Worm (Caenorhabditis elegans) whole organism, L4 larva: ENCODE measurements around the gene ace-3.

Source experiments
- F10B5.3 ChIP-seq: sonication (generic microtip); optimal IDR thresholded peaks from 2 replicates; lab custom pipeline; 2016; ENCODE audit warnings: mild to moderate bottlenecking, missing genetic modification characterization, missing compliant biosample characterization
- F37D6.2 ChIP-seq: sonication (generic microtip); optimal IDR thresholded peaks from 2 replicates; lab custom pipeline; 2016; ENCODE audit warnings: mild to moderate bottlenecking, missing genetic modification characterization, missing compliant biosample characterization
- F49E8.2 ChIP-seq: sonication (generic microtip); optimal IDR thresholded peaks from 2 replicates; lab custom pipeline; 2016; ENCODE audit warnings: missing compliant biosample characterization, mild to moderate bottlenecking, missing genetic modification characterization, borderline replicate concordance
- R02D3.7 ChIP-seq: fragments of 150-350 bp; sonication (generic microtip); optimal IDR thresholded peaks from 3 replicates; lab custom pipeline; 2014; ENCODE audit warnings: missing biosample characterization, missing genetic modification characterization
- T20F7.1 ChIP-seq: fragments of 200-800 bp; sonication (Bioruptor generic); optimal IDR thresholded peaks from 2 replicates; lab custom pipeline; 2018; ENCODE audit warnings: mild to moderate bottlenecking, missing genetic modification characterization, missing compliant biosample characterization
- T26A8.4 ChIP-seq: fragments of 200-800 bp; sonication (Bioruptor generic); IDR thresholded peaks from 2 replicates; pipeline ENCODE4 v1.3.6; 2022; ENCODE audit warnings: missing genetic modification characterization, missing compliant biosample characterization
- Y48G9A.11 ChIP-seq: fragments of 200-800 bp; sonication (Bioruptor generic); IDR thresholded peaks from 2 replicates; pipeline ENCODE4 v1.3.6; 2022; ENCODE audit warnings: missing genetic modification reagents, missing genetic modification characterization, missing compliant biosample characterization
- Y5F2A.4 ChIP-seq: fragments of 200-800 bp; sonication (Bioruptor generic); optimal IDR thresholded peaks from 2 replicates; lab custom pipeline; 2018; ENCODE audit warnings: mild to moderate bottlenecking, missing genetic modification characterization, missing compliant biosample characterization
- Y75B8A.6 ChIP-seq: fragments of 200-800 bp; sonication (Bioruptor generic); IDR thresholded peaks from 2 replicates; pipeline ENCODE4 v1.3.6; 2022; ENCODE audit warnings: missing genetic modification reagents, missing genetic modification characterization, missing compliant biosample characterization
- ZK337.2 ChIP-seq: fragments of 200-800 bp; sonication (Bioruptor generic); IDR thresholded peaks from 2 replicates; pipeline ENCODE4 v1.3.6; 2022; ENCODE audit warnings: missing genetic modification reagents, missing genetic modification characterization, missing compliant biosample characterization
- aly-2 ChIP-seq: sonication (generic microtip); optimal IDR thresholded peaks from 2 replicates; lab custom pipeline; 2018; ENCODE audit warnings: missing biosample characterization, missing genetic modification characterization
- ceh-62 ChIP-seq: sonication (generic microtip); optimal IDR thresholded peaks from 2 replicates; lab custom pipeline; 2017; ENCODE audit warnings: missing biosample characterization, missing genetic modification characterization
- daf-16 ChIP-seq, 3 experiments: sonication (generic microtip); optimal IDR thresholded peaks; 2 replicates each; lab custom pipeline; 2016 to 2017; ENCODE audit warnings: missing genetic modification characterization in 3 of 3, missing genetic modification reagents in 3 of 3, mild to moderate bottlenecking in 2 of 3, missing compliant biosample characterization in 2 of 3, missing biosample characterization in 1 of 3, moderate library complexity in 1 of 3
- daf-8 ChIP-seq: fragments of 200-800 bp; sonication (Bioruptor generic); IDR thresholded peaks from 2 replicates; pipeline ENCODE4 v1.3.6; 2022; ENCODE audit warnings: missing genetic modification characterization, missing compliant biosample characterization
- dpl-1 ChIP-seq: fragments of 150-350 bp; optimal IDR thresholded peaks from 2 replicates; lab custom pipeline; 2014; ENCODE audit warnings: missing biosample characterization, missing genetic modification reagents, missing genetic modification characterization
- gei-8 ChIP-seq: fragments of 200-800 bp; sonication (Bioruptor generic); optimal IDR thresholded peaks from 2 replicates; lab custom pipeline; 2018; ENCODE audit warnings: mild to moderate bottlenecking, missing genetic modification characterization, missing compliant biosample characterization
- lim-7 ChIP-seq: fragments of 200-800 bp; sonication (Bioruptor generic); IDR thresholded peaks from 2 replicates; pipeline ENCODE4 v1.3.6; 2022; ENCODE audit warnings: missing genetic modification characterization, missing compliant biosample characterization
- lin-13 ChIP-seq: fragments of 150-350 bp; optimal IDR thresholded peaks from 2 replicates; lab custom pipeline; 2014; ENCODE audit warnings: missing biosample characterization, missing genetic modification reagents, missing genetic modification characterization
- lin-15B ChIP-seq: fragments of 150-350 bp; sonication (generic microtip); optimal IDR thresholded peaks from 3 replicates; lab custom pipeline; 2014; ENCODE audit warnings: missing biosample characterization, missing genetic modification characterization
- lin-29 ChIP-seq: fragments of 200-800 bp; sonication (Bioruptor generic); IDR thresholded peaks from 2 replicates; pipeline ENCODE4 v1.3.6; 2022; ENCODE audit warnings: missing genetic modification reagents, missing genetic modification characterization, missing compliant biosample characterization
- lin-38 ChIP-seq: fragments of 200-800 bp; sonication (Bioruptor generic); IDR thresholded peaks from 2 replicates; pipeline ENCODE4 v1.3.6; 2022; ENCODE audit warnings: missing genetic modification reagents, missing genetic modification characterization, missing compliant biosample characterization
- lir-3 ChIP-seq: sonication (generic microtip); optimal IDR thresholded peaks from 2 replicates; lab custom pipeline; 2016; ENCODE audit warnings: mild to moderate bottlenecking, missing genetic modification characterization, missing compliant biosample characterization
- lsy-2 ChIP-seq, 2 experiments: fragments of 150-350 bp in 1 of 2; sonication (generic microtip) in 1 of 2; optimal IDR thresholded peaks; 2 replicates each; lab custom pipeline; 2014 to 2017; ENCODE audit warnings: missing biosample characterization in 2 of 2, missing genetic modification characterization in 2 of 2
- madf-5 ChIP-seq, 2 experiments: fragments of 200-800 bp; sonication (Bioruptor generic); IDR thresholded peaks; 2 replicates each; pipeline ENCODE4 v1.3.6; 2022; ENCODE audit warnings: missing compliant biosample characterization in 2 of 2, missing genetic modification characterization in 2 of 2
- madf-9 ChIP-seq: fragments of 200-800 bp; sonication (Bioruptor generic); conservative IDR thresholded peaks from 2 replicates; pipeline ENCODE4 v1.3.6; 2022; ENCODE audit warnings: missing genetic modification reagents, missing genetic modification characterization, missing compliant biosample characterization
- mep-1 ChIP-seq: fragments of 150-350 bp; sonication (generic microtip); optimal IDR thresholded peaks from 3 replicates; lab custom pipeline; 2014; ENCODE audit warnings: missing biosample characterization, missing genetic modification characterization
- mes-2 ChIP-seq: sonication (generic microtip); optimal IDR thresholded peaks from 2 replicates; lab custom pipeline; 2016; ENCODE audit warnings: missing genotype, mild to moderate bottlenecking, missing genetic modification characterization, missing compliant biosample characterization; ENCODE audit not compliant: poor library complexity, severe bottlenecking
- nhr-102 ChIP-seq: sonication (generic microtip); optimal IDR thresholded peaks from 2 replicates; lab custom pipeline; 2016; ENCODE audit warnings: mild to moderate bottlenecking, missing genetic modification characterization, moderate library complexity, missing compliant biosample characterization
- nhr-237 ChIP-seq: sonication (generic microtip); optimal IDR thresholded peaks from 2 replicates; lab custom pipeline; 2017; ENCODE audit warnings: missing biosample characterization, missing genetic modification characterization
- nhr-25 ChIP-seq: sonication (generic microtip); optimal IDR thresholded peaks from 2 replicates; lab custom pipeline; 2017; ENCODE audit warnings: missing genetic modification characterization, mild to moderate bottlenecking, missing compliant biosample characterization, antibody characterized with exemption, moderate library complexity, borderline replicate concordance; ENCODE audit not compliant: insufficient read depth
- nhr-28 ChIP-seq: fragments of 150-350 bp; optimal IDR thresholded peaks from 2 replicates; lab custom pipeline; 2014; ENCODE audit warnings: missing biosample characterization, missing genetic modification characterization
- nhr-41 ChIP-seq: fragments of 200-800 bp; sonication (Bioruptor generic); IDR thresholded peaks from 2 replicates; pipeline ENCODE4 v1.3.6; 2022; ENCODE audit warnings: missing genetic modification reagents, missing genetic modification characterization, missing compliant biosample characterization
- nhr-42 ChIP-seq: fragments of 200-800 bp; sonication (Bioruptor generic); IDR thresholded peaks from 2 replicates; pipeline ENCODE4 v1.3.6; 2022; ENCODE audit warnings: missing genetic modification characterization, missing compliant biosample characterization
- nhr-48 ChIP-seq: sonication (generic microtip); optimal IDR thresholded peaks from 2 replicates; lab custom pipeline; 2016; ENCODE audit warnings: mild to moderate bottlenecking, missing genetic modification characterization, missing compliant biosample characterization
- nhr-6 ChIP-seq: fragments of 150-350 bp; optimal IDR thresholded peaks from 2 replicates; lab custom pipeline; 2014; ENCODE audit warnings: missing biosample characterization, missing genetic modification characterization
- nhr-76 ChIP-seq: fragments of 150-350 bp; optimal IDR thresholded peaks from 2 replicates; lab custom pipeline; 2014; ENCODE audit warnings: missing biosample characterization, missing genetic modification characterization
- php-3 ChIP-seq: fragments of 200-800 bp; sonication (Bioruptor generic); IDR thresholded peaks from 2 replicates; pipeline ENCODE4 v1.3.6; 2022; ENCODE audit warnings: missing genetic modification reagents, missing genetic modification characterization, missing compliant biosample characterization
- set-16 ChIP-seq: fragments of 200-800 bp; sonication (Bioruptor generic); IDR thresholded peaks from 2 replicates; pipeline ENCODE4 v1.3.6; 2022; ENCODE audit warnings: missing genetic modification reagents, missing genetic modification characterization, missing compliant biosample characterization
- snpc-1.2 ChIP-seq: fragments of 200-800 bp; sonication (Bioruptor generic); IDR thresholded peaks from 2 replicates; pipeline ENCODE4 v1.3.6; 2022; ENCODE audit warnings: missing genetic modification reagents, missing genetic modification characterization, missing compliant biosample characterization
- spr-1 ChIP-seq: sonication (generic microtip); optimal IDR thresholded peaks from 2 replicates; lab custom pipeline; 2016; ENCODE audit warnings: mild to moderate bottlenecking, missing genetic modification characterization, missing compliant biosample characterization
- spr-3 ChIP-seq: fragments of 200-800 bp; sonication (Bioruptor generic); optimal IDR thresholded peaks from 2 replicates; lab custom pipeline; 2018; ENCODE audit warnings: mild to moderate bottlenecking, missing genetic modification characterization, missing compliant biosample characterization
- unc-130 ChIP-seq: sonication (generic microtip); optimal IDR thresholded peaks from 2 replicates; lab custom pipeline; 2016; ENCODE audit warnings: missing genetic modification reagents, missing genetic modification characterization, missing compliant biosample characterization
- unc-39 ChIP-seq: sonication (generic microtip); optimal IDR thresholded peaks from 2 replicates; lab custom pipeline; 2017; ENCODE audit warnings: missing biosample characterization, missing genetic modification characterization
- zfp-2 ChIP-seq: sonication (generic microtip); optimal IDR thresholded peaks from 2 replicates; lab custom pipeline; 2016; ENCODE audit warnings: mild to moderate bottlenecking, missing genetic modification characterization, missing compliant biosample characterization
- zfp-3 ChIP-seq: fragments of 200-800 bp; sonication (Bioruptor generic); conservative IDR thresholded peaks from 2 replicates; pipeline ENCODE4 v1.3.6; 2022; ENCODE audit warnings: missing genetic modification reagents, missing genetic modification characterization, missing compliant biosample characterization
- zip-11 ChIP-seq: fragments of 200-800 bp; sonication (Bioruptor generic); IDR thresholded peaks from 2 replicates; pipeline ENCODE4 v1.3.6; 2022; ENCODE audit warnings: missing genetic modification characterization, missing compliant biosample characterization

ace-3 gene

DNA sequence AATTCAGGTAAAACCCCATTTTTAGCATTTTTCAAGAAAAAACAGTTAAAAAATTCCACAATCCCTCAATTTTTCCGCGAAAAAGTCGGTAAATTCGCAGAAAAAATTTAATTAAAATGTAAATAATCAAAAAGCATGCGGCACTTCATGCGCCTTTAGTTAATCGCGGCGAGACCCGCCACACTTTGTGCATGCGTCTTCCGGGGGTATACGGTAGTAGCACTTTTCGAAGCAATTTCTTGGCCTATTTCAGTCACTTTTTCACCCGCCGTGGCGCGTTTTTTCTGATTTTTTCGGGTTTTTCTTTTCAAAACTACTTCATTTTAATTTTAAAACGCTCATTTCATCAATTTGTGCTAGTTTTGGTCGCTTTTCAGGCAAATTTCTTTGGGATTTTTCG lies 41.8 kb downstream of the ace-3 start:
- peak; percentile 49 for TF ChIP-seq F49E8.2 (tag; lab: Kevin White, UChicago)
- no peak for TF ChIP-seq gei-8 (GFP tag; lab: Kevin White, UChicago)
- peak; percentile 58 for TF ChIP-seq unc-130
- peak in 1 of 2 experiments; percentile 25 for TF ChIP-seq lsy-2 (tag; optimal IDR thresholded peaks at IDR 0.05; lab: Kevin White, UChicago)
- no peak for TF ChIP-seq aly-2
- TF ChIP-seq lin-38 (GFP tag; lab: Robert Waterston, UW), result peak; percentile 60
- no peak for TF ChIP-seq php-3 (GFP tag; lab: Robert Waterston, UW)
- peak; percentile 54; the same call in 1 of the 2 replicates for TF ChIP-seq Y48G9A.11
- no peak for TF ChIP-seq Y5F2A.4 (GFP tag; lab: Kevin White, UChicago)
- no peak for TF ChIP-seq nhr-76
- no peak for TF ChIP-seq daf-16 (GFP tag; optimal IDR thresholded peaks at IDR 0.05; lab: Kevin White, UChicago)
- TF ChIP-seq daf-16 (tag; optimal IDR thresholded peaks at IDR 0.05; lab: Kevin White, UChicago), result no peak
- TF ChIP-seq mes-2 (tag; lab: Kevin White, UChicago), result peak; percentile 23

DNA sequence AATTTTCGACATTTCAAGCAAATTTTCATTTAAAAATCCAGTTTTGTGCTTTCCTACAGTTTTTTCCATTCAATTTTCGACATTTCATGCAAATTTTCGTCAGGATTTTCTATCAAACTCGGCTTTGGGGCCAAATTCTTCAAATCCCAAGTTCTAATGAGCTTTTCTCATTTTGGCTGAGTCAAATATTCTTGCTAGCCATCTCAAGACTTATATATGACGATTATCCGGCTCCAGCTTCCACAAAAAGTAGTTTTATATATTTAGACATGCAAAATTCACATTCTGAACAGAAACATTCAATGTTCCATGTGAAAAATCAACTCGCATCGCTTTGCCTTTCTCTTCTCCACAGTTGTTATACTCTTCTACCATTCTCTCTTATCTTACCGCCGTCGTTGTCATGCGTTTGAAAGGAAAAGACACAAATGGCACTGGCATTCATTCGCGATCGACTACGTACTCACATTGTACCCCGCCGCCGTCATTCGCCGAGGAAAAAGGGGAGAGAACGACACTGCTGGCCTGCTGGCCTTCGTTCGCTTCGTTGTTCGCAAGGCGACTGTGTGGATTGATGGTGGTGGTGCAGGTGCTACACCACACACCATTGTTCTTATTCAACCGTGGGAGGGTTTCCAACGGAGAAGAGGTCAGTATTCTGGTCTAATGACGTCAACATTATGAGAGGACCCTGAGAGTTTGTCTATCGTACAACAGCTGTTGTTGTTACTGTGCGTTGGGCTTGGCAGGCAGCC lies 42.5 kb downstream of the ace-3 start:
- no peak for TF ChIP-seq unc-130
- no peak for TF ChIP-seq F49E8.2 (tag; lab: Kevin White, UChicago)
- TF ChIP-seq nhr-42 (GFP tag; lab: Robert Waterston, UW), result peak; percentile 63; the same call in 1 of the 2 replicates
- no peak for TF ChIP-seq nhr-6 (tag; lab: Kevin White, UChicago)
- no peak for TF ChIP-seq T20F7.1 (GFP tag; lab: Kevin White, UChicago)
- no peak for TF ChIP-seq ZK337.2 (GFP tag; lab: Robert Waterston, UW)
- no peak for TF ChIP-seq spr-1 (tag; lab: Kevin White, UChicago)
- TF ChIP-seq zfp-2 (tag; lab: Kevin White, UChicago), result no peak
- TF ChIP-seq daf-8 (GFP tag; lab: Robert Waterston, UW), result no peak
- TF ChIP-seq T26A8.4, result no peak
- no peak for TF ChIP-seq unc-39
- no peak for TF ChIP-seq aly-2
- no peak for TF ChIP-seq set-16
- peak; percentile 75 for TF ChIP-seq mep-1 (tag; lab: Kevin White, UChicago)
- peak; percentile 52 for TF ChIP-seq dpl-1
- peak; percentile 79 for TF ChIP-seq nhr-48
- TF ChIP-seq lin-29 (GFP tag; lab: Robert Waterston, UW), result no peak
- no peak for TF ChIP-seq F10B5.3 (tag; lab: Kevin White, UChicago)
- no peak for TF ChIP-seq R02D3.7 (tag; lab: Kevin White, UChicago)
- TF ChIP-seq nhr-237 (tag; lab: Kevin White, UChicago), result no peak
- no peak for TF ChIP-seq madf-5 (GFP tag; IDR thresholded peaks at IDR 0.05; lab: Robert Waterston, UW)
- no peak for TF ChIP-seq lin-15B (tag; lab: Kevin White, UChicago)
- no peak for TF ChIP-seq nhr-102
- no peak for TF ChIP-seq nhr-76
- no peak for TF ChIP-seq lin-13 (GFP tag; lab: Kevin White, UChicago)
- peak; percentile 86 for TF ChIP-seq nhr-28 (tag; lab: Kevin White, UChicago)
- TF ChIP-seq mes-2 (tag; lab: Kevin White, UChicago), result peak; percentile 36
- peak in 1 of 2 experiments; percentile 20 for TF ChIP-seq lsy-2 (tag; optimal IDR thresholded peaks at IDR 0.05; lab: Kevin White, UChicago)
- TF ChIP-seq snpc-1.2 (GFP tag; lab: Robert Waterston, UW), result no peak
- no peak for TF ChIP-seq zfp-3 (GFP tag; lab: Robert Waterston, UW)
- no peak for TF ChIP-seq Y75B8A.6
- TF ChIP-seq lin-38 (GFP tag; lab: Robert Waterston, UW), result peak; percentile 22; the same call in 1 of the 2 replicates
- TF ChIP-seq madf-9, result no peak
- no peak for TF ChIP-seq lim-7 (GFP tag; lab: Robert Waterston, UW)
- no peak for TF ChIP-seq lir-3 (tag; lab: Kevin White, UChicago)
- TF ChIP-seq zip-11 (GFP tag; lab: Robert Waterston, UW), result no peak
- no peak for TF ChIP-seq ceh-62
- TF ChIP-seq Y48G9A.11, result no peak
- TF ChIP-seq spr-3 (GFP tag; lab: Kevin White, UChicago), result no peak
- no peak for TF ChIP-seq F37D6.2 (tag; lab: Kevin White, UChicago)
- no peak for TF ChIP-seq nhr-25 (tag; lab: Kevin White, UChicago)
- TF ChIP-seq nhr-41, result no peak
